Fruit fly (Drosophila melanogaster): ENCODE results near the gene CG44355.
A peak's percentile ranks its signal among the peaks of the same experiment; 100 is the strongest.

The CG44355 gene

dm6 chr3L:12313280-12313679, 2.7 kb downstream of the CG44355 start:
- no peak for TF ChIP-seq Hr96 (GFP tag; optimal IDR thresholded peaks at IDR 0.05)
- TF ChIP-seq ovo (GFP tag; optimal IDR thresholded peaks at IDR 0.05) = no peak
- TF ChIP-seq toe (GFP tag; optimal IDR thresholded peaks at IDR 0.05) = no peak
- TF ChIP-seq CG7101 (tag; optimal IDR thresholded peaks at IDR 0.05) = no peak
- TF ChIP-seq CG7045 (GFP tag; optimal IDR thresholded peaks at IDR 0.05) = no peak
- no peak for TF ChIP-seq CG11617 (GFP tag; optimal IDR thresholded peaks at IDR 0.05)
- no peak for TF ChIP-seq CG12768 (GFP tag; optimal IDR thresholded peaks at IDR 0.05)
- TF ChIP-seq Clk (GFP tag; optimal IDR thresholded peaks at IDR 0.05) = no peak
- TF ChIP-seq CG14711 (tag; optimal IDR thresholded peaks at IDR 0.05) = no peak
- no peak for TF ChIP-seq kay (GFP tag; ENCODE audit: borderline replicate concordance)
- no peak for TF ChIP-seq CG1620 (GFP tag; optimal IDR thresholded peaks at IDR 0.05)
- TF ChIP-seq CG33017 (tag; optimal IDR thresholded peaks at IDR 0.05) = no peak
- no peak for TF ChIP-seq Mnt (GFP tag; optimal IDR thresholded peaks at IDR 0.05)
- no peak for TF ChIP-seq cnc (optimal IDR thresholded peaks at IDR 0.05)
- TF ChIP-seq Crg-1 (GFP tag; optimal IDR thresholded peaks at IDR 0.05) = no peak
- TF ChIP-seq cic (GFP tag; optimal IDR thresholded peaks at IDR 0.05) = no peak
- TF ChIP-seq bab1 (GFP tag; optimal IDR thresholded peaks at IDR 0.05) = no peak
- no peak for TF ChIP-seq tj (GFP tag; optimal IDR thresholded peaks at IDR 0.05)

- TF ChIP-seq tj (GFP tag; optimal IDR thresholded peaks at IDR 0.05) = no peak
- TF ChIP-seq CG11617 (GFP tag; optimal IDR thresholded peaks at IDR 0.05) = no peak
- no peak for TF ChIP-seq ovo (GFP tag; optimal IDR thresholded peaks at IDR 0.05)
- TF ChIP-seq Mnt (GFP tag; optimal IDR thresholded peaks at IDR 0.05) = no peak
- no peak for TF ChIP-seq CG5204 (GFP tag; optimal IDR thresholded peaks at IDR 0.05)
- TF ChIP-seq CG12768 (GFP tag; optimal IDR thresholded peaks at IDR 0.05) = no peak
- TF ChIP-seq pad (GFP tag; optimal IDR thresholded peaks at IDR 0.05) = no peak
- TF ChIP-seq cnc (optimal IDR thresholded peaks at IDR 0.05) = no peak
- TF ChIP-seq cic (GFP tag; optimal IDR thresholded peaks at IDR 0.05) = no peak
- TF ChIP-seq CG7045 (GFP tag; optimal IDR thresholded peaks at IDR 0.05) = no peak
- TF ChIP-seq Hr96 (GFP tag; optimal IDR thresholded peaks at IDR 0.05) = no peak
- TF ChIP-seq Crg-1 (GFP tag; optimal IDR thresholded peaks at IDR 0.05) = no peak
- no peak for TF ChIP-seq kay (GFP tag; ENCODE audit: borderline replicate concordance)
- no peak for TF ChIP-seq CG14711 (tag; optimal IDR thresholded peaks at IDR 0.05)
- no peak for TF ChIP-seq CG1620 (GFP tag; optimal IDR thresholded peaks at IDR 0.05)
- TF ChIP-seq CG7101 (tag; optimal IDR thresholded peaks at IDR 0.05) = no peak
- no peak for TF ChIP-seq CG33017 (tag; optimal IDR thresholded peaks at IDR 0.05)
- TF ChIP-seq Clk (GFP tag; optimal IDR thresholded peaks at IDR 0.05) = no peak
Observed at dm6 chr3L:12319782-12320181, 9.2 kb downstream of the CG44355 start.

- TF ChIP-seq toe (GFP tag; optimal IDR thresholded peaks at IDR 0.05) (no peak), tj (GFP tag; optimal IDR thresholded peaks at IDR 0.05) (no peak), CG7101 (tag; optimal IDR thresholded peaks at IDR 0.05) (no peak), pad (GFP tag; optimal IDR thresholded peaks at IDR 0.05) (peak; percentile 53), CG7045 (GFP tag; optimal IDR thresholded peaks at IDR 0.05) (no peak), Clk (GFP tag; optimal IDR thresholded peaks at IDR 0.05) (no peak)
Observed at dm6 chr3L:12328781-12329282, 18.2 kb downstream of the CG44355 start, which contains the start of gene Lmx1a. Lmx1a (plus strand) TSS chr3L:12329232.

DNA sequence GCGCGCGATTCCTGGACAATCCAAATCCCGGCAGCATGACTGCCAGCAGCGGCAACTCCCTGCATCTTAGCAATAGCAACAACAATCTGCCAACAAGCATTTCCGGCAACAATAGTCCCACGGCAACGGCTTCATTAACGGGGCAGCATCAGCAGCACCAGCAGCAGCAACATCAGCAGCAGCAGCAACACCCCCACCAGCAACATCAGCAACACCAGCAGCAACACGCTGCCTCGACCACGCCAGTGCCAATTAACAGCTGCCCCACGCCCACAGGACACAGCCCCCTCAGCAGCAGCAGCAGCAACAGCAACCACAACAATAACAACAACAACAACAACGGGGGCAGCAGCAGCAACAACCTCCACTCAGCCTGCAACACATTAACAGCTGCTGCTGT, 18.9 kb downstream of the CG44355 start:
- no peak for TF ChIP-seq CG1620 (GFP tag; optimal IDR thresholded peaks at IDR 0.05)
- no peak for TF ChIP-seq Mnt (GFP tag; optimal IDR thresholded peaks at IDR 0.05)
- no peak for TF ChIP-seq CG7101 (tag; optimal IDR thresholded peaks at IDR 0.05)

- TF ChIP-seq CG7045 (GFP tag; optimal IDR thresholded peaks at IDR 0.05) = no peak
- no peak for TF ChIP-seq tj (GFP tag; optimal IDR thresholded peaks at IDR 0.05)
- TF ChIP-seq CG12768 (GFP tag; optimal IDR thresholded peaks at IDR 0.05) = no peak
- no peak for TF ChIP-seq ovo (GFP tag; optimal IDR thresholded peaks at IDR 0.05)
- peak; percentile 35 for TF ChIP-seq kay (GFP tag; ENCODE audit: borderline replicate concordance)
- no peak for TF ChIP-seq Clk (GFP tag; optimal IDR thresholded peaks at IDR 0.05)
- no peak for TF ChIP-seq CG7101 (tag; optimal IDR thresholded peaks at IDR 0.05)
- TF ChIP-seq pad (GFP tag; optimal IDR thresholded peaks at IDR 0.05) = no peak
- no peak for TF ChIP-seq cnc (optimal IDR thresholded peaks at IDR 0.05)
- TF ChIP-seq toe (GFP tag; optimal IDR thresholded peaks at IDR 0.05) = peak; percentile 47
- TF ChIP-seq CG11617 (GFP tag; optimal IDR thresholded peaks at IDR 0.05) = no peak
- TF ChIP-seq Hr96 (GFP tag; optimal IDR thresholded peaks at IDR 0.05) = no peak
- TF ChIP-seq CG14711 (tag; optimal IDR thresholded peaks at IDR 0.05) = peak; percentile 25
- TF ChIP-seq bab1 (GFP tag; optimal IDR thresholded peaks at IDR 0.05) = peak; percentile 6
- peak; percentile 18 for TF ChIP-seq CG5204 (GFP tag; optimal IDR thresholded peaks at IDR 0.05)
- TF ChIP-seq CG33017 (tag; optimal IDR thresholded peaks at IDR 0.05) = no peak
- TF ChIP-seq Crg-1 (GFP tag; optimal IDR thresholded peaks at IDR 0.05) = no peak
- peak; percentile 12 for TF ChIP-seq CG1620 (GFP tag; optimal IDR thresholded peaks at IDR 0.05)
- no peak for TF ChIP-seq Mnt (GFP tag; optimal IDR thresholded peaks at IDR 0.05)
- no peak for TF ChIP-seq cic (GFP tag; optimal IDR thresholded peaks at IDR 0.05)
Observed at dm6 chr3L:12336339-12336738, 25.7 kb downstream of the CG44355 start, which contains the start of gene CG10418. CG10418 (plus strand) TSS chr3L:12336676.

- no peak for TF ChIP-seq pad (GFP tag; optimal IDR thresholded peaks at IDR 0.05)
- TF ChIP-seq cic (GFP tag; optimal IDR thresholded peaks at IDR 0.05) = no peak
- no peak for TF ChIP-seq CG33017 (tag; optimal IDR thresholded peaks at IDR 0.05)
- no peak for TF ChIP-seq Clk (GFP tag; optimal IDR thresholded peaks at IDR 0.05)
- TF ChIP-seq kay (GFP tag; ENCODE audit: borderline replicate concordance) = no peak
- no peak for TF ChIP-seq Mnt (GFP tag; optimal IDR thresholded peaks at IDR 0.05)
- no peak for TF ChIP-seq CG7101 (tag; optimal IDR thresholded peaks at IDR 0.05)
- TF ChIP-seq CG14711 (tag; optimal IDR thresholded peaks at IDR 0.05) = no peak
- no peak for TF ChIP-seq CG12768 (GFP tag; optimal IDR thresholded peaks at IDR 0.05)
- no peak for TF ChIP-seq CG5204 (GFP tag; optimal IDR thresholded peaks at IDR 0.05)
- no peak for TF ChIP-seq cnc (optimal IDR thresholded peaks at IDR 0.05)
- TF ChIP-seq Crg-1 (GFP tag; optimal IDR thresholded peaks at IDR 0.05) = no peak
- TF ChIP-seq CG11617 (GFP tag; optimal IDR thresholded peaks at IDR 0.05) = no peak
- no peak for TF ChIP-seq tj (GFP tag; optimal IDR thresholded peaks at IDR 0.05)
- no peak for TF ChIP-seq bab1 (GFP tag; optimal IDR thresholded peaks at IDR 0.05)
- no peak for TF ChIP-seq CG1620 (GFP tag; optimal IDR thresholded peaks at IDR 0.05)
- TF ChIP-seq Hr96 (GFP tag; optimal IDR thresholded peaks at IDR 0.05) = no peak
Observed at dm6 chr3L:12350307-12350706, 39.7 kb downstream of the CG44355 start.
